Fruit fly (Drosophila melanogaster) whole organism, embryonic: ENCODE data around the gene lwr.

Experiments
- Aef1 ChIP-seq: fragments of 200-800 bp; sonication (Bioruptor generic); IDR thresholded peaks from 3 replicates; pipeline ENCODE4 v1.3.6; 2022; ENCODE audit warnings: missing biosample characterization, missing genetic modification characterization
- B-H2 ChIP-seq: fragments of 200-800 bp; sonication (Bioruptor generic); optimal IDR thresholded peaks from 2 replicates; lab custom pipeline; 2018; ENCODE audit warnings: missing biosample characterization, mild to moderate bottlenecking, missing genetic modification characterization
- CG11247 ChIP-seq: fragments of 200-800 bp; sonication (Bioruptor generic); IDR thresholded peaks from 2 replicates; pipeline ENCODE4 v1.3.6; 2022; ENCODE audit warnings: missing biosample characterization, missing genetic modification characterization
- CG12391 ChIP-seq: fragments of 200-800 bp; sonication (Bioruptor generic); optimal IDR thresholded peaks from 3 replicates; lab custom pipeline; 2018; ENCODE audit warnings: missing biosample characterization, mild to moderate bottlenecking, missing genetic modification characterization, moderate library complexity
- CG15269 ChIP-seq: fragments of 200-800 bp; sonication (Bioruptor generic); optimal IDR thresholded peaks from 2 replicates; lab custom pipeline; 2018; ENCODE audit warnings: missing biosample characterization, mild to moderate bottlenecking, missing genetic modification characterization, moderate library complexity
- CG15514 ChIP-seq: fragments of 200-800 bp; sonication (Bioruptor generic); optimal IDR thresholded peaks from 3 replicates; lab custom pipeline; 2017; ENCODE audit warnings: missing biosample characterization, missing genetic modification characterization, mild to moderate bottlenecking, moderate library complexity, missing genetic modification reagents
- CG1603 ChIP-seq: fragments of 200-800 bp; sonication (Bioruptor generic); optimal IDR thresholded peaks from 2 replicates; lab custom pipeline; 2019; ENCODE audit warnings: missing biosample characterization, mild to moderate bottlenecking, missing genetic modification characterization, moderate library complexity
- CG17328 ChIP-seq: fragments of 200-800 bp; sonication (Bioruptor generic); IDR thresholded peaks from 2 replicates; pipeline ENCODE4 v1.3.6; 2022; ENCODE audit warnings: missing biosample characterization, missing genetic modification characterization
- CG2202 ChIP-seq: fragments of 200-800 bp; sonication (Bioruptor generic); optimal IDR thresholded peaks from 2 replicates; lab custom pipeline; 2018; ENCODE audit warnings: missing biosample characterization, mild to moderate bottlenecking, missing genetic modification characterization
- CG30431 ChIP-seq: fragments of 200-800 bp; sonication (Bioruptor generic); optimal IDR thresholded peaks from 2 replicates; lab custom pipeline; 2017; ENCODE audit warnings: missing biosample characterization, missing genetic modification characterization
- CG33557 ChIP-seq: fragments of 200-800 bp; sonication (Bioruptor generic); optimal IDR thresholded peaks from 2 replicates; lab custom pipeline; 2019; ENCODE audit warnings: missing biosample characterization, mild to moderate bottlenecking, missing genetic modification characterization, moderate library complexity
- CG4282 ChIP-seq: fragments of 200-800 bp; sonication (Bioruptor generic); optimal IDR thresholded peaks from 2 replicates; lab custom pipeline; 2016; ENCODE audit warnings: missing biosample characterization, missing genetic modification characterization
- CG4360 ChIP-seq: fragments of 200-800 bp; sonication (Bioruptor generic); IDR thresholded peaks from 2 replicates; pipeline ENCODE4 v1.3.6; 2022; ENCODE audit warnings: missing biosample characterization, missing genetic modification characterization
- CG4820 ChIP-seq: fragments of 200-800 bp; sonication (Bioruptor generic); optimal IDR thresholded peaks from 3 replicates; lab custom pipeline; 2016; ENCODE audit warnings: missing biosample characterization, missing genetic modification characterization
- CG6175 ChIP-seq: fragments of 200-800 bp; sonication (Bioruptor generic); IDR thresholded peaks from 3 replicates; pipeline ENCODE4 v1.3.6; 2022; ENCODE audit warnings: missing biosample characterization, missing genetic modification characterization
- CG8944 ChIP-seq: fragments of 200-800 bp; sonication (Bioruptor generic); optimal IDR thresholded peaks from 3 replicates; lab custom pipeline; 2016; ENCODE audit warnings: missing biosample characterization, missing genetic modification characterization
- Dip3 ChIP-seq: fragments of 200-800 bp; sonication (Bioruptor generic); optimal IDR thresholded peaks from 3 replicates; lab custom pipeline; 2016; ENCODE audit warnings: missing biosample characterization, missing genetic modification characterization
- Dref ChIP-seq: fragments of 200-800 bp; sonication (Bioruptor generic); IDR thresholded peaks from 2 replicates; pipeline ENCODE4 v1.3.6; 2022; ENCODE audit warnings: missing biosample characterization, missing genetic modification characterization
- GATAe ChIP-seq: fragments of 200-800 bp; sonication (Bioruptor generic); conservative IDR thresholded peaks from 2 replicates; pipeline ENCODE4 v1.3.6; 2022; ENCODE audit warnings: missing biosample characterization, missing genetic modification characterization
- HLH3B ChIP-seq: fragments of 200-800 bp; sonication (Bioruptor generic); IDR thresholded peaks from 2 replicates; pipeline ENCODE4 v1.3.6; 2022; ENCODE audit warnings: missing biosample characterization, missing genetic modification characterization
- Hr51 ChIP-seq, 2 experiments: fragments of 200-800 bp; sonication (Bioruptor generic); optimal IDR thresholded peaks; 2 replicates in 1 of 2; 3 replicates in 1 of 2; lab custom pipeline; 2016 to 2018; ENCODE audit warnings: missing biosample characterization in 2 of 2, missing genetic modification characterization in 2 of 2, mild to moderate bottlenecking in 1 of 2, moderate library complexity in 1 of 2
- Hr78 ChIP-seq, 2 experiments: fragments of 200-800 bp in 1 of 2; fragments of >200 bp in 1 of 2; sonication (Bioruptor generic) in 1 of 2; optimal IDR thresholded peaks; 2 replicates each; lab custom pipeline; 2017 to 2019; ENCODE audit warnings: missing biosample characterization in 2 of 2, missing genetic modification characterization in 2 of 2, mild to moderate bottlenecking in 1 of 2, moderate library complexity in 1 of 2
- Med ChIP-seq: fragments of 200-800 bp; sonication (Bioruptor generic); peaks from one replicate; lab custom pipeline; 2016; ENCODE audit warnings: missing biosample characterization, missing genetic modification characterization, mild to moderate bottlenecking, inconsistent platforms, moderate library complexity
- Meics ChIP-seq: fragments of 200-800 bp; sonication (Bioruptor generic); optimal IDR thresholded peaks from 2 replicates; lab custom pipeline; 2017; ENCODE audit warnings: missing biosample characterization, mild to moderate bottlenecking, missing genetic modification characterization
- Neu2 ChIP-seq: fragments of 200-800 bp; sonication (Bioruptor generic); optimal IDR thresholded peaks from 3 replicates; lab custom pipeline; 2016; ENCODE audit warnings: missing biosample characterization, missing genetic modification characterization, borderline replicate concordance
- Rfx ChIP-seq: fragments of 200-800 bp; sonication (Bioruptor generic); IDR thresholded peaks from 2 replicates; pipeline ENCODE4 v1.3.6; 2022; ENCODE audit warnings: missing biosample characterization, missing genetic modification characterization
- Ssrp ChIP-seq: fragments of 200-800 bp; sonication (Bioruptor generic); optimal IDR thresholded peaks from 2 replicates; lab custom pipeline; 2018; ENCODE audit warnings: missing biosample characterization, mild to moderate bottlenecking, missing genetic modification characterization, moderate library complexity
- Tbp ChIP-seq: fragments of >200 bp; optimal IDR thresholded peaks from 2 replicates; lab custom pipeline; 2018; ENCODE audit warnings: missing biosample characterization, missing genetic modification characterization
- Xrp1 ChIP-seq: fragments of 200-800 bp; sonication (Bioruptor generic); IDR thresholded peaks from 2 replicates; pipeline ENCODE4 v1.3.6; 2022; ENCODE audit warnings: missing biosample characterization, missing genetic modification characterization
- btn ChIP-seq: fragments of 200-800 bp; sonication (Bioruptor generic); optimal IDR thresholded peaks from 2 replicates; lab custom pipeline; 2016; ENCODE audit warnings: missing biosample characterization, missing genetic modification characterization
- fd64A ChIP-seq: fragments of 200-800 bp; sonication (Bioruptor generic); optimal IDR thresholded peaks from 3 replicates; lab custom pipeline; 2018; ENCODE audit warnings: missing biosample characterization, mild to moderate bottlenecking, missing genetic modification characterization
- ftz-f1 ChIP-seq: fragments of 200-800 bp; sonication (Bioruptor generic); optimal IDR thresholded peaks from 2 replicates; lab custom pipeline; 2016; ENCODE audit warnings: missing biosample characterization, missing genetic modification characterization
- hb ChIP-seq: fragments of 200-800 bp; sonication (Bioruptor generic); IDR thresholded peaks from 3 replicates; pipeline ENCODE4 v1.3.6; 2022; ENCODE audit warnings: missing biosample characterization, missing genetic modification characterization; ENCODE audit not compliant: partially characterized antibody
- hth ChIP-seq: fragments of >200 bp; optimal IDR thresholded peaks from 2 replicates; lab custom pipeline; 2017; ENCODE audit warnings: inconsistent platforms
- ind ChIP-seq: fragments of 200-800 bp; sonication (Bioruptor generic); optimal IDR thresholded peaks from 3 replicates; lab custom pipeline; 2016; ENCODE audit warnings: missing biosample characterization, missing genetic modification characterization
- klu ChIP-seq: fragments of 200-800 bp; sonication (Bioruptor generic); IDR thresholded peaks from 2 replicates; pipeline ENCODE4 v1.3.6; 2022; ENCODE audit warnings: missing biosample characterization, missing genetic modification characterization
- kni ChIP-seq: fragments of 200-800 bp; sonication (Bioruptor generic); optimal IDR thresholded peaks from 3 replicates; lab custom pipeline; 2017; ENCODE audit warnings: mild to moderate bottlenecking, missing biosample characterization, missing genetic modification reagents, missing genetic modification characterization
- lilli ChIP-seq: fragments of 200-800 bp; sonication (Bioruptor generic); optimal IDR thresholded peaks from 3 replicates; lab custom pipeline; 2016; ENCODE audit warnings: missing biosample characterization, missing genetic modification characterization
- prd ChIP-seq, 3 experiments: fragments of >200 bp in 2 of 3; fragments of 200-800 bp in 1 of 3; sonication (Bioruptor generic) in 1 of 3; optimal IDR thresholded peaks in 2 of 3; IDR thresholded peaks in 1 of 3; 2 replicates in 2 of 3; 3 replicates in 1 of 3; pipeline versions ENCODE4 v1.3.6 to Lab custom; 2017 to 2022; ENCODE audit warnings: missing biosample characterization in 1 of 3, missing genetic modification characterization in 1 of 3
- psq ChIP-seq: fragments of 200-800 bp; sonication (Bioruptor generic); optimal IDR thresholded peaks from 2 replicates; lab custom pipeline; 2017; ENCODE audit warnings: missing biosample characterization, missing genetic modification characterization
- pzg ChIP-seq: fragments of 200-800 bp; sonication (Bioruptor generic); optimal IDR thresholded peaks from 3 replicates; lab custom pipeline; 2018; ENCODE audit warnings: missing biosample characterization, mild to moderate bottlenecking, missing genetic modification characterization, moderate library complexity
- repo ChIP-seq: fragments of 200-800 bp; sonication (Bioruptor generic); optimal IDR thresholded peaks from 2 replicates; lab custom pipeline; 2016; ENCODE audit warnings: missing biosample characterization, missing genetic modification characterization
- seq ChIP-seq: fragments of 200-800 bp; sonication (Bioruptor generic); IDR thresholded peaks from 2 replicates; pipeline ENCODE4 v1.3.6; 2022; ENCODE audit warnings: missing biosample characterization, missing genetic modification characterization
- so ChIP-seq: fragments of 200-800 bp; sonication (Bioruptor generic); IDR thresholded peaks from 3 replicates; pipeline ENCODE4 v1.3.6; 2022; ENCODE audit warnings: missing biosample characterization, missing genetic modification characterization
- stwl ChIP-seq: fragments of 200-800 bp; sonication (Bioruptor generic); optimal IDR thresholded peaks from 3 replicates; lab custom pipeline; 2018; ENCODE audit warnings: missing biosample characterization, mild to moderate bottlenecking, missing genetic modification characterization, moderate library complexity
- tll ChIP-seq, 2 experiments: fragments of 200-800 bp in 1 of 2; fragments of >200 bp in 1 of 2; sonication (Bioruptor generic) in 1 of 2; optimal IDR thresholded peaks; 2 replicates each; lab custom pipeline; 2017 to 2019; ENCODE audit warnings: missing biosample characterization in 2 of 2, missing genetic modification characterization in 2 of 2, mild to moderate bottlenecking in 1 of 2, moderate library complexity in 1 of 2
- tna ChIP-seq: fragments of 200-800 bp; sonication (Bioruptor generic); IDR thresholded peaks from 2 replicates; pipeline ENCODE4 v1.3.6; 2022; ENCODE audit warnings: missing biosample characterization, missing genetic modification characterization; ENCODE audit not compliant: partially characterized antibody
- trh ChIP-seq: fragments of 200-800 bp; sonication (Bioruptor generic); optimal IDR thresholded peaks from 2 replicates; lab custom pipeline; 2016; ENCODE audit warnings: missing biosample characterization, missing genetic modification characterization
- vnd ChIP-seq: fragments of 200-800 bp; sonication (Bioruptor generic); IDR thresholded peaks from 3 replicates; pipeline ENCODE4 v1.3.6; 2022; ENCODE audit warnings: missing biosample characterization, missing genetic modification characterization; ENCODE audit not compliant: partially characterized antibody

lwr gene

DNA sequence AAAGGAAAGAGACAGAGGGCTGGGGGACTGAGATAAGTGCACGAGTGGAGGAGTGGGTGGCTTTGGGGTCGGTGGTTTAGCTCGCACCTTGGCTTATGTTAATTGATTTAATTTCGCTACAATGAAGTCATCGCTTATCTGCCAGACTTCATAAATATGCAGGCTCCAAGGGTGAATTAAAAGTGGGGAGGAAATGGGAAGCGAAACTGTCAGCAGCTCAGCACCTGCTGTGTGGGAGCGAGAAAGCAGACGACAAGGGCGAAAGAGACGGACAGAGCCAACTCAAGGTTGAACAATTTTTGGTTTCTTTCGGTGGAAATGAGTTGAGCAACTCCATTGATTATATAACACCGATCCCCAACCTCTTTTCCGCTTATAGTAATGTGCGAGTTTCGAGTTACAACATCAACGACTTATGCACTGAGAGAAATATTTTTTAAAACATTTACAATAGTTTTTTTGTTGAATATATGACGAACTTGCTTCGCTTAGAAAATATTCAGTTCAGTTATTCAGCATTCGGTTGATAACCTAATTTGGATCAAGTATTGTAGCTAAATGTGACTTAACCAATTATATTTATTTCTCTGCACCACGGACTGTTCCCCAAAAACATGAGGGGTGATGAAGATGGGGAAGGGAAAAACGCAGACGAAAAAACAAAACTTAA is 21.9 kb downstream of the lwr start (continued):
- no peak for TF ChIP-seq prd (optimal IDR thresholded peaks at IDR 0.05; lab: Kevin White, UChicago)
- peak; percentile 87 for TF ChIP-seq prd (GFP tag; IDR thresholded peaks at IDR 0.05; lab: Robert Waterston, UW)
- no peak for TF ChIP-seq CG6175 (GFP tag; lab: Robert Waterston, UW)
- TF ChIP-seq Hr78 (GFP tag; optimal IDR thresholded peaks at IDR 0.05; lab: Kevin White, UChicago) = peak in 1 of 2 experiments; percentile 80
- TF ChIP-seq B-H2 (GFP tag; lab: Kevin White, UChicago) = no peak
- peak; percentile 84 for TF ChIP-seq CG33557 (GFP tag; lab: Kevin White, UChicago)
- peak; percentile 83 for TF ChIP-seq CG4820
- no peak for TF ChIP-seq Neu2 (GFP tag; lab: Kevin White, UChicago)
- TF ChIP-seq GATAe = no peak
- peak; percentile 93 for TF ChIP-seq Xrp1
- peak; percentile 9 for TF ChIP-seq stwl (tag; lab: Kevin White, UChicago)
- TF ChIP-seq Dref (GFP tag; lab: Robert Waterston, UW) = no peak
- peak; percentile 88 for TF ChIP-seq so
- TF ChIP-seq lilli (GFP tag; lab: Kevin White, UChicago) = peak; percentile 86
- TF ChIP-seq HLH3B (GFP tag; lab: Robert Waterston, UW) = peak; percentile 92
- TF ChIP-seq btn = peak; percentile 82
- no peak for TF ChIP-seq hth
- peak; percentile 73 to 95 for TF ChIP-seq Hr51 (GFP tag; optimal IDR thresholded peaks at IDR 0.05; lab: Kevin White, UChicago)
- TF ChIP-seq klu = peak; percentile 65
- TF ChIP-seq CG15269 (tag; lab: Kevin White, UChicago) = peak; percentile 88
- TF ChIP-seq kni (GFP tag; lab: Kevin White, UChicago) = no peak
- peak; percentile 30 for TF ChIP-seq psq (GFP tag; lab: Kevin White, UChicago)
- peak; percentile 85 for TF ChIP-seq seq
- TF ChIP-seq CG2202 (tag; lab: Kevin White, UChicago) = peak; percentile 81
- peak; percentile 90 for TF ChIP-seq Ssrp (tag; lab: Kevin White, UChicago)
- no peak for TF ChIP-seq CG4360
- TF ChIP-seq tna (GFP tag; lab: Robert Waterston, UW) = no peak
- TF ChIP-seq ftz-f1 (GFP tag; lab: Kevin White, UChicago) = no peak
- peak; percentile 79 for TF ChIP-seq trh (GFP tag; lab: Kevin White, UChicago)
- peak; percentile 39 for TF ChIP-seq Meics
- TF ChIP-seq ind (GFP tag; lab: Kevin White, UChicago) = peak; percentile 57
- peak; percentile 76 for TF ChIP-seq repo (GFP tag; lab: Kevin White, UChicago)
- peak; percentile 71 for TF ChIP-seq Rfx (GFP tag; lab: Robert Waterston, UW)
- TF ChIP-seq CG11247 (GFP tag; lab: Robert Waterston, UW) = peak; percentile 52
- peak; percentile 26 for TF ChIP-seq fd64A (GFP tag; lab: Kevin White, UChicago)
- TF ChIP-seq pzg = no peak
- no peak for TF ChIP-seq vnd (GFP tag; lab: Robert Waterston, UW)
- peak; percentile 92 for TF ChIP-seq CG17328
- TF ChIP-seq tll (GFP tag; optimal IDR thresholded peaks at IDR 0.05; lab: Kevin White, UChicago) = no peak
- TF ChIP-seq CG12391 = peak; percentile 93
- peak; percentile 78 for TF ChIP-seq Aef1 (GFP tag; lab: Robert Waterston, UW)
- TF ChIP-seq Med (GFP tag; lab: Kevin White, UChicago) = peak; percentile 97
- TF ChIP-seq hb (GFP tag; lab: Robert Waterston, UW) = no peak
- TF ChIP-seq CG30431 (GFP tag; lab: Kevin White, UChicago) = peak; percentile 84
- TF ChIP-seq CG4282 (GFP tag; lab: Kevin White, UChicago) = peak; percentile 17
- TF ChIP-seq Dip3 = peak; percentile 40
- TF ChIP-seq CG15514 = peak; percentile 41
- peak; percentile 95 for TF ChIP-seq CG1603 (tag; lab: Kevin White, UChicago)
- peak; percentile 74 for TF ChIP-seq CG8944 (GFP tag; lab: Kevin White, UChicago)
- TF ChIP-seq Tbp (GFP tag; lab: Kevin White, UChicago) = no peak
